Worm (Caenorhabditis elegans): ENCODE measurements around the gene clhm-1.

clhm-1 gene

DNA sequence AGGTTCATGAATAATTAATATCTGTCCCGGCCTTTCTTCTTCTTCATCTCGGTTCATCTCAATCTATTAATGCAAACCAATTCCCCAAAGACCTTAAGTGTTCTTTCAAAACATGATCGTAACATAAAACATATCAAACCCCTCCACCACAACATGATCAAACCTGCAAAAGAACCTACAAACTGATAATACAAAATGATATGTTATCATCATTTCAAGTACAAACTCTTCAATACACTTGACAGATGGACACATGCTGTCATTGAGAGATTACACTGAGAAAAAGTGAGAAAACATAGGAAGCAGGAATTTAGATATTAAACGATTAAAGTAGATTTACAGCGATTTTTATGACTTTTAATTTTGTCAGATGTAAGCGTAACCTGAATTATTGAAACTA is 46.3 kb downstream of the clhm-1 start:
- no peak for TF ChIP-seq ccch-3 (GFP tag; optimal IDR thresholded peaks at IDR 0.05)
- no peak for TF ChIP-seq T26A5.8 (tag; optimal IDR thresholded peaks at IDR 0.05)
- no peak for TF ChIP-seq ztf-25 (GFP tag; IDR thresholded peaks at IDR 0.05)
- TF ChIP-seq madf-6 (GFP tag; IDR thresholded peaks at IDR 0.05): no peak
- peak; percentile 74 for TF ChIP-seq nhr-80 (tag; optimal IDR thresholded peaks at IDR 0.05)
- TF ChIP-seq him-1 (tag; optimal IDR thresholded peaks at IDR 0.05): no peak
- TF ChIP-seq hrde-1 (tag; optimal IDR thresholded peaks at IDR 0.05; ENCODE audit: borderline replicate concordance): no peak
- no peak for TF ChIP-seq F39B2.1 (GFP tag; IDR thresholded peaks at IDR 0.05)

ce11 chrII:6823912-6824311 is 46.9 kb downstream of the clhm-1 start:
- TF ChIP-seq lin-40 (tag; optimal IDR thresholded peaks at IDR 0.05) (peak; percentile 9), ceh-79 (tag; optimal IDR thresholded peaks at IDR 0.05) (no peak), somi-1 (GFP tag; optimal IDR thresholded peaks at IDR 0.05) (peak; percentile 35), bed-2 (GFP tag; IDR thresholded peaks at IDR 0.05) (no peak), bed-1 (GFP tag; IDR thresholded peaks at IDR 0.05) (no peak)

DNA sequence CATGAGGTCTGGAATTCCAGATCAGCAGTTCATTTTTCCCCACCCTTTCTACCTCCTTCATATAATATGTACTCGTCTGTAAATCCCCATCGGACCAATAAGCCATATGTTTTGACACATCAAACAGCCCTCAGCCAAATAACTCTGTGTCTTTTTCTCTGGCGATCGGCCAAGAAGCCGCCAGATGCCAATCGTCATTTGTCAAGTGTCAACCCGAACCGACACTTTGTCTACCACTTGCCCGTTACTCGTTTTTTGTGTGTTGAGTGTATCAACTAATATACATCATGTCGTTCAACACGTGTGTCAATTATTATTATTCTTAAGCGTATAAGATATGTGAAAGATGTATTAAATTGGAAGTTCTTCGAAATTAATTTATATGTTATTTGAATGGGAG is 47.6 kb downstream of the clhm-1 start:
- no peak for TF ChIP-seq ceh-79 (tag; optimal IDR thresholded peaks at IDR 0.05)
- no peak for TF ChIP-seq sptf-2 (GFP tag; optimal IDR thresholded peaks at IDR 0.05)
- no peak for TF ChIP-seq pbrm-1 (GFP tag; IDR thresholded peaks at IDR 0.05)
- peak; percentile 3 for TF ChIP-seq nhr-80 (tag; optimal IDR thresholded peaks at IDR 0.05)
- TF ChIP-seq F39B2.1 (GFP tag; IDR thresholded peaks at IDR 0.05): no peak
- TF ChIP-seq K12H6.12 (tag; optimal IDR thresholded peaks at IDR 0.05): peak; percentile 3
- no peak for TF ChIP-seq K11D2.4 (GFP tag; IDR thresholded peaks at IDR 0.05)
- no peak for TF ChIP-seq lsy-27 (tag; optimal IDR thresholded peaks at IDR 0.05; ENCODE audit: borderline replicate concordance, insufficient read depth)

DNA sequence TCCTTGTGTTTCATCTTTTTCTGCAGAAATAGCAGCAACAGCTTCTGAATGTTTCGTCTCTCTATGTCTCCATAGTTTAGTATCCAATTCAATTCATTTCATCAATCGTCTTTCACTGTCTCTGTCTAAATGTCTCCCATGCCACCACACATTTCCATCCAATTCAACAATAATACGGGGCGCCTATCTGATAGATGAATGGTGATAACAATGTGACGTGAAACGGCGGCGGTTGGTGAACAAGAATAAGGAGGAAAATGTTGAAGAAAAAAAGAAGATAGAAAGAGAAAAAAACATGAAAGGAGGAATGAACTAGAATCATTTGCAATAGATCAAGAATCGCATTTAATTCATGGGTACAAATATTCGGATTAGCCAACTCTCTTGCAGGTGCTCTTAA is 48.5 kb downstream of the clhm-1 start:
- TF ChIP-seq ceh-91 (GFP tag; IDR thresholded peaks at IDR 0.05) (no peak), ztf-22 (GFP tag; optimal IDR thresholded peaks at IDR 0.05) (peak; percentile 2), B0035.1 (tag; optimal IDR thresholded peaks at IDR 0.05) (no peak), madf-6 (GFP tag; IDR thresholded peaks at IDR 0.05) (no peak), chd-7 (tag; optimal IDR thresholded peaks at IDR 0.05) (peak; percentile 54), atf-7 (tag; optimal IDR thresholded peaks at IDR 0.05) (peak; percentile 28), ama-1 (optimal IDR thresholded peaks at IDR 0.05) (no peak), ama-1 (GFP tag; optimal IDR thresholded peaks at IDR 0.05) (no peak), mel-28 (tag; optimal IDR thresholded peaks at IDR 0.05; ENCODE audit: borderline replicate concordance) (no peak), repo-1 (tag; optimal IDR thresholded peaks at IDR 0.05) (no peak), him-1 (tag; optimal IDR thresholded peaks at IDR 0.05) (no peak), somi-1 (GFP tag; optimal IDR thresholded peaks at IDR 0.05) (no peak), nhr-179 (tag; optimal IDR thresholded peaks at IDR 0.05) (no peak), zfh-2 (GFP tag; conservative IDR thresholded peaks at IDR 0.05) (no peak), rec-8 (tag; optimal IDR thresholded peaks at IDR 0.05) (no peak), K12H6.12 (tag; optimal IDR thresholded peaks at IDR 0.05) (no peak), aptf-3 (GFP tag; IDR thresholded peaks at IDR 0.05) (no peak), aptf-2 (GFP tag; conservative IDR thresholded peaks at IDR 0.05) (no peak), nhr-90 (tag; optimal IDR thresholded peaks at IDR 0.05) (no peak), lin-40 (tag; optimal IDR thresholded peaks at IDR 0.05) (peak; percentile 38), Y67H2A.10 (GFP tag; conservative IDR thresholded peaks at IDR 0.05) (no peak), ztf-18 (tag; optimal IDR thresholded peaks at IDR 0.05) (no peak), T26A5.8 (tag; optimal IDR thresholded peaks at IDR 0.05) (no peak), lag-1 (GFP tag; IDR thresholded peaks at IDR 0.05) (no peak), dpl-1 (GFP tag; optimal IDR thresholded peaks at IDR 0.05) (no peak), hlh-26 (GFP tag; conservative IDR thresholded peaks at IDR 0.05) (no peak), ztf-6 (GFP tag; IDR thresholded peaks at IDR 0.05) (no peak), ets-4 (GFP tag; optimal IDR thresholded peaks at IDR 0.05) (peak; percentile 16), F33H1.4 (GFP tag; IDR thresholded peaks at IDR 0.05) (no peak), ccch-3 (GFP tag; optimal IDR thresholded peaks at IDR 0.05) (no peak), F23B12.7 (tag; optimal IDR thresholded peaks at IDR 0.05; ENCODE audit: insufficient read depth) (no peak), nhr-27 (tag; optimal IDR thresholded peaks at IDR 0.05) (no peak)
